Comparison of ENCODE assay signal across 1 fruit fly cellular context in the genomic region with DNA sequence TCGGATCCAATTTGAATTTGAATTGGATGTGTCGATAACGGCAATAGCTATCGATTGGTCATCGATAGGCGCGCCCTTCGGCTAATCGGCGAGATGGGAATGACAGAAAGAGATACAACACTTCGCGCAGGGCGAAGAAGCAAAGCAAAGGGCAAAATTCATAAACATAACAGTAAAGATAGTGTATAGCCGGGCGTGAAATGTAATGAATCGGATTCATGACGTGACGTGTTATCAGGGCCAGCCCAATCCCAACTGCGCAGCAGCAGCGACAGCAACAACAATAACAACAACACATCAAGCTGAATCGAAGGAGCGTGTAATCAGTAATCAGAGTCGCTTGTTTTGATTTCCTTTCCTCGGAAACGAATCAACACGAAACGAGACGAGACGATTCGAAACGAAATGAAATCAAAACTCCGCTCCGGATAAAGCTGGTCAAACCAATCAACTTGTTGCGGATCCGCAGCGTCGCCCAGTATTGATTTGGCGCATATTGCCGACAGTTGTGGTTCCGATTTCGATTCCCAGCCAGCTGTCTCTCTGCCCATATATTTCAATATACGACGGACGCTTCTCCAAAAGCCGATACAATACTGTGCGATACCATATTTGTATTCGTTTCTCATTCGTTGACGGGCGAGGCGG.
A peak's percentile ranks its signal among the peaks of the same experiment; 100 is the strongest.
TF ChIP-seq lines count a peak whose summit lies in the region.

Gene snz (plus strand): TSS at position 107 of the 648 bp plus-strand sequence.

TF ChIP-seq in whole organism, embryonic, 481 proteins besides CTCF, POLR2A, EP300 and RAD21 (continued from another document):
- TF ChIP-seq CG10431 (GFP tag; optimal IDR thresholded peaks at IDR 0.05; lab: Kevin White, UChicago), result no peak
- no peak for TF ChIP-seq Bteb2 (GFP tag; optimal IDR thresholded peaks at IDR 0.05; lab: Kevin White, UChicago)
- TF ChIP-seq dpn (GFP tag; optimal IDR thresholded peaks at IDR 0.05; lab: Kevin White, UChicago), result no peak
- peak; percentile 74; the same call in 2 of the 3 replicates for TF ChIP-seq Opbp (GFP tag; IDR thresholded peaks at IDR 0.05; lab: Robert Waterston, UW; ENCODE audit: partially characterized antibody)
- no peak for TF ChIP-seq CG11456 (GFP tag; IDR thresholded peaks at IDR 0.05; lab: Robert Waterston, UW)
- TF ChIP-seq CG1529 (GFP tag; optimal IDR thresholded peaks at IDR 0.05; lab: Kevin White, UChicago), result no peak
- no peak for TF ChIP-seq Sox100B (GFP tag; optimal IDR thresholded peaks at IDR 0.05; lab: Kevin White, UChicago)
- no peak for TF ChIP-seq bigmax (GFP tag; optimal IDR thresholded peaks at IDR 0.05; lab: Kevin White, UChicago)
- no peak for TF ChIP-seq dati (GFP tag; IDR thresholded peaks at IDR 0.05; lab: Robert Waterston, UW)
- no peak for TF ChIP-seq CG12071 (GFP tag; optimal IDR thresholded peaks at IDR 0.05; lab: Kevin White, UChicago)
- TF ChIP-seq CG7839 (tag; optimal IDR thresholded peaks at IDR 0.05; lab: Kevin White, UChicago), result no peak
- no peak for TF ChIP-seq sqz (GFP tag; optimal IDR thresholded peaks at IDR 0.05; lab: Kevin White, UChicago)
- no peak for TF ChIP-seq jigr1 (GFP tag; IDR thresholded peaks at IDR 0.05; lab: Robert Waterston, UW)
- no peak for TF ChIP-seq HLHmδ (GFP tag; optimal IDR thresholded peaks at IDR 0.05; lab: Kevin White, UChicago)
- no peak for TF ChIP-seq pnt (GFP tag; optimal IDR thresholded peaks at IDR 0.05; lab: Kevin White, UChicago)
- TF ChIP-seq bab2 (GFP tag; optimal IDR thresholded peaks at IDR 0.05; lab: Kevin White, UChicago), result no peak
- TF ChIP-seq Usf (GFP tag; optimal IDR thresholded peaks at IDR 0.05; lab: Kevin White, UChicago), result no peak
- no peak for TF ChIP-seq CG18764 (GFP tag; optimal IDR thresholded peaks at IDR 0.05; lab: Kevin White, UChicago)
- no peak for TF ChIP-seq CG1024 (GFP tag; IDR thresholded peaks at IDR 0.05; lab: Robert Waterston, UW)
- TF ChIP-seq fd102C (GFP tag; optimal IDR thresholded peaks at IDR 0.05; lab: Kevin White, UChicago), result no peak
- peak; percentile 68; the same call in 2 of the 3 replicates for TF ChIP-seq zen2 (GFP tag; IDR thresholded peaks at IDR 0.05; lab: Robert Waterston, UW; ENCODE audit: partially characterized antibody)
- no peak for TF ChIP-seq CG12219 (GFP tag; optimal IDR thresholded peaks at IDR 0.05; lab: Kevin White, UChicago)
- no peak for TF ChIP-seq peb (GFP tag; IDR thresholded peaks at IDR 0.05; lab: Robert Waterston, UW)
- no peak for TF ChIP-seq CG6683 (GFP tag; optimal IDR thresholded peaks at IDR 0.05; lab: Kevin White, UChicago)
- TF ChIP-seq CG12391 (tag; optimal IDR thresholded peaks at IDR 0.05; lab: Kevin White, UChicago), result no peak
- TF ChIP-seq Nf-YB (GFP tag; optimal IDR thresholded peaks at IDR 0.05; lab: Kevin White, UChicago), result no peak
- TF ChIP-seq D19A (tag; optimal IDR thresholded peaks at IDR 0.05; lab: Kevin White, UChicago), result peak; percentile 86
- no peak for TF ChIP-seq corto (GFP tag; optimal IDR thresholded peaks at IDR 0.05; lab: Kevin White, UChicago)
- no peak for TF ChIP-seq CG30403 (GFP tag; optimal IDR thresholded peaks at IDR 0.05; lab: Kevin White, UChicago)
- no peak for TF ChIP-seq CG4707 (GFP tag; optimal IDR thresholded peaks at IDR 0.05; lab: Kevin White, UChicago)
- TF ChIP-seq CG16813 (GFP tag; IDR thresholded peaks at IDR 0.05; lab: Robert Waterston, UW; ENCODE audit: partially characterized antibody), result peak; percentile 71
- TF ChIP-seq crol (GFP tag; IDR thresholded peaks at IDR 0.05; lab: Robert Waterston, UW), result no peak
- no peak for TF ChIP-seq Poxn (GFP tag; IDR thresholded peaks at IDR 0.05; lab: Robert Waterston, UW)
- TF ChIP-seq CG10209 (GFP tag; optimal IDR thresholded peaks at IDR 0.05; lab: Kevin White, UChicago), result no peak
- TF ChIP-seq ftz-f1 (GFP tag; optimal IDR thresholded peaks at IDR 0.05; lab: Kevin White, UChicago), result no peak
- TF ChIP-seq BEAF-32 (GFP tag; optimal IDR thresholded peaks at IDR 0.05; lab: Kevin White, UChicago), result peak; percentile 73
- TF ChIP-seq CG3726 (GFP tag; IDR thresholded peaks at IDR 0.05; lab: Robert Waterston, UW), result no peak
- TF ChIP-seq ken (GFP tag; IDR thresholded peaks at IDR 0.05; lab: Robert Waterston, UW), result no peak
- TF ChIP-seq pzg (GFP tag; optimal IDR thresholded peaks at IDR 0.05; lab: Kevin White, UChicago), result peak; percentile 57
- peak; percentile 77 for TF ChIP-seq sna (GFP tag; IDR thresholded peaks at IDR 0.05; lab: Robert Waterston, UW; ENCODE audit: partially characterized antibody)
- TF ChIP-seq CG2875 (GFP tag; optimal IDR thresholded peaks at IDR 0.05; lab: Kevin White, UChicago), result no peak
- TF ChIP-seq CG17802 (tag; optimal IDR thresholded peaks at IDR 0.05; lab: Kevin White, UChicago), result no peak
- no peak for TF ChIP-seq mam (GFP tag; optimal IDR thresholded peaks at IDR 0.05; lab: Kevin White, UChicago)
- TF ChIP-seq wdn (GFP tag; IDR thresholded peaks at IDR 0.05; lab: Robert Waterston, UW), result no peak
- TF ChIP-seq ems (GFP tag; optimal IDR thresholded peaks at IDR 0.05; lab: Kevin White, UChicago), result no peak
- TF ChIP-seq Ets65A (GFP tag; lab: Kevin White, UChicago), result no peak
- no peak for TF ChIP-seq tup (GFP tag; optimal IDR thresholded peaks at IDR 0.05; lab: Kevin White, UChicago)
- TF ChIP-seq CG10959 (GFP tag; IDR thresholded peaks at IDR 0.05; lab: Robert Waterston, UW), result no peak
- no peak for TF ChIP-seq NC2α (GFP tag; optimal IDR thresholded peaks at IDR 0.05; lab: Kevin White, UChicago)
- TF ChIP-seq Sin3A (optimal IDR thresholded peaks at IDR 0.05; lab: Kevin White, UChicago), result peak; percentile 8
- peak; percentile 74 for TF ChIP-seq Sry-δ (GFP tag; optimal IDR thresholded peaks at IDR 0.05; lab: Kevin White, UChicago)
- peak; percentile 31 for TF ChIP-seq CG12659 (GFP tag; optimal IDR thresholded peaks at IDR 0.05; lab: Kevin White, UChicago)
- TF ChIP-seq H15 (GFP tag; IDR thresholded peaks at IDR 0.05; lab: Robert Waterston, UW), result no peak
- TF ChIP-seq CG4360 (GFP tag; IDR thresholded peaks at IDR 0.05; lab: Robert Waterston, UW), result peak; percentile 77
- TF ChIP-seq CG13287 (GFP tag; IDR thresholded peaks at IDR 0.05; lab: Robert Waterston, UW; ENCODE audit: partially characterized antibody), result peak; percentile 83
- no peak for TF ChIP-seq Hsf (GFP tag; optimal IDR thresholded peaks at IDR 0.05; lab: Kevin White, UChicago)
- TF ChIP-seq Max (GFP tag; optimal IDR thresholded peaks at IDR 0.05; lab: Kevin White, UChicago), result no peak
- peak; percentile 75 for TF ChIP-seq Dp (GFP tag; optimal IDR thresholded peaks at IDR 0.05; lab: Kevin White, UChicago)
- TF ChIP-seq dm (GFP tag; optimal IDR thresholded peaks at IDR 0.05; lab: Kevin White, UChicago), result no peak
- no peak for TF ChIP-seq Gug (GFP tag; IDR thresholded peaks at IDR 0.05; lab: Robert Waterston, UW)
- TF ChIP-seq lilli (GFP tag; optimal IDR thresholded peaks at IDR 0.05; lab: Kevin White, UChicago), result no peak
- peak; percentile 38 for TF ChIP-seq Ets97D (GFP tag; optimal IDR thresholded peaks at IDR 0.05; lab: Kevin White, UChicago)
- TF ChIP-seq CG5245 (GFP tag; optimal IDR thresholded peaks at IDR 0.05; lab: Kevin White, UChicago), result no peak
- TF ChIP-seq CG15011 (GFP tag; optimal IDR thresholded peaks at IDR 0.05; lab: Kevin White, UChicago), result no peak
- no peak for TF ChIP-seq Taf1 (GFP tag; IDR thresholded peaks at IDR 0.05; lab: Robert Waterston, UW)
- TF ChIP-seq CG10979 (tag; optimal IDR thresholded peaks at IDR 0.05; lab: Kevin White, UChicago), result no peak
- no peak for TF ChIP-seq HLH54F (GFP tag; optimal IDR thresholded peaks at IDR 0.05; lab: Kevin White, UChicago)
- peak; percentile 86 for TF ChIP-seq ewg (GFP tag; optimal IDR thresholded peaks at IDR 0.05; lab: Kevin White, UChicago)
- peak; percentile 77 for TF ChIP-seq sug (tag; optimal IDR thresholded peaks at IDR 0.05; lab: Kevin White, UChicago)
- no peak for TF ChIP-seq CG13123 (GFP tag; optimal IDR thresholded peaks at IDR 0.05; lab: Kevin White, UChicago)
- peak; percentile 50 for TF ChIP-seq CG10543 (GFP tag; optimal IDR thresholded peaks at IDR 0.05; lab: Kevin White, UChicago)
- TF ChIP-seq D19B (GFP tag; optimal IDR thresholded peaks at IDR 0.05; lab: Kevin White, UChicago), result no peak
- TF ChIP-seq hbn (GFP tag; IDR thresholded peaks at IDR 0.05; lab: Robert Waterston, UW; ENCODE audit: partially characterized antibody), result peak; percentile 75
- TF ChIP-seq en (GFP tag; optimal IDR thresholded peaks at IDR 0.05; lab: Kevin White, UChicago), result no peak
- TF ChIP-seq CG18476 (GFP tag; optimal IDR thresholded peaks at IDR 0.05; lab: Kevin White, UChicago), result no peak
- TF ChIP-seq CG11560 (tag; IDR thresholded peaks at IDR 0.05; lab: Robert Waterston, UW), result no peak
- TF ChIP-seq lmd (GFP tag; IDR thresholded peaks at IDR 0.05; lab: Robert Waterston, UW), result no peak
- no peak for TF ChIP-seq CG18619 (GFP tag; optimal IDR thresholded peaks at IDR 0.05; lab: Kevin White, UChicago)
- no peak for TF ChIP-seq CG9727 (GFP tag; optimal IDR thresholded peaks at IDR 0.05; lab: Kevin White, UChicago)
- TF ChIP-seq sob (GFP tag; IDR thresholded peaks at IDR 0.05; lab: Robert Waterston, UW), result no peak
- no peak for TF ChIP-seq schlank (tag; optimal IDR thresholded peaks at IDR 0.05; lab: Kevin White, UChicago)
